Worm (Caenorhabditis elegans) whole organism, midembryonic: Measurements from ENCODE around the gene C09G5.14.

ENCODE experiments used
- T22C8.4 ChIP-seq: fragments of 200-800 bp; sonication (Bioruptor generic); IDR thresholded peaks from 2 replicates; pipeline ENCODE4 v1.3.6; 2022; ENCODE audit warnings: missing genetic modification characterization, missing compliant biosample characterization
- cog-1 ChIP-seq: sonication (generic microtip); optimal IDR thresholded peaks from 2 replicates; lab custom pipeline; 2016; ENCODE audit warnings: missing genetic modification characterization, missing compliant biosample characterization
- flt-1 ChIP-seq: fragments of 200-800 bp; sonication (Bioruptor generic); IDR thresholded peaks from 2 replicates; pipeline ENCODE4 v1.3.6; 2022; ENCODE audit warnings: missing genetic modification characterization, missing compliant biosample characterization
- klf-2 ChIP-seq: fragments of 200-800 bp; sonication (Bioruptor generic); conservative IDR thresholded peaks from 2 replicates; pipeline ENCODE4 v1.3.6; 2022; ENCODE audit warnings: missing genetic modification reagents, missing genetic modification characterization, missing compliant biosample characterization
- med-1 ChIP-seq: sonication (generic microtip); optimal IDR thresholded peaks from 2 replicates; lab custom pipeline; 2017; ENCODE audit warnings: missing genetic modification characterization, mild to moderate bottlenecking, missing compliant biosample characterization, antibody characterized with exemption, missing genetic modification reagents; ENCODE audit not compliant: insufficient read depth
- ref-1 ChIP-seq: fragments of 200-800 bp; sonication (Bioruptor generic); conservative IDR thresholded peaks from 2 replicates; pipeline ENCODE4 v1.3.6; 2022; ENCODE audit warnings: missing genetic modification reagents, missing genetic modification characterization, missing compliant biosample characterization
- tab-1 ChIP-seq: fragments of 200-800 bp; sonication (Bioruptor generic); IDR thresholded peaks from 2 replicates; pipeline ENCODE4 v1.3.6; 2022; ENCODE audit warnings: missing genetic modification characterization, missing compliant biosample characterization
- ztf-23 ChIP-seq: fragments of 200-800 bp; sonication (Bioruptor generic); IDR thresholded peaks from 2 replicates; pipeline ENCODE4 v1.3.6; 2022; ENCODE audit warnings: missing genetic modification reagents, missing genetic modification characterization, missing compliant biosample characterization
- ztf-29 ChIP-seq: fragments of 200-800 bp; sonication (Bioruptor generic); IDR thresholded peaks from 2 replicates; pipeline ENCODE4 v1.3.6; 2022; ENCODE audit warnings: missing genetic modification reagents, missing genetic modification characterization, missing compliant biosample characterization

Gene C09G5.14

DNA sequence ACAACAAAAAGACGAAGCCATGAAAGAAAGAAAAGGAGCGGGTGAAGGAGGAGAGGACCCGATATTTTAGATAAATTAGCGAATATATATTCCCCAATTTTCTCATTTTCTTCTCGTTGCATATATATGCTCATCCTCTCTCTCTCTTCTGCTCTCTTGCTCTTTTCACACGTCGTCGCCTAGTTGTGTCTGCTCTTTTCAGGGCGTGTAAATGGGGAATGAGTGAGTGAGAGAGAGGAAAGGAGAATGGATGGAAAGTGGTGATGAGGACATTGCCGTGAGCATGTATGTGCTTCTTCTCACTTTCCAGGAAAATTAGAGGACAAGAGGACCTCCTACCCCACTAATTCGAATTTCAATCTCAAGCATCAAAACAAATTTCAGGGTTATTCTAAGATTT lies 32.5 kb upstream of the C09G5.14 start:
- TF ChIP-seq tab-1 (no peak), ref-1 (GFP tag; lab: Robert Waterston, UW) (no peak), flt-1 (GFP tag; lab: Robert Waterston, UW) (no peak), med-1 (GFP tag; lab: Kevin White, UChicago) (no peak), klf-2 (GFP tag; lab: Robert Waterston, UW) (no peak), T22C8.4 (GFP tag; lab: Robert Waterston, UW) (no peak), ztf-23 (GFP tag; lab: Robert Waterston, UW) (no peak), cog-1 (no peak), ztf-29 (GFP tag; lab: Robert Waterston, UW) (no peak)

DNA sequence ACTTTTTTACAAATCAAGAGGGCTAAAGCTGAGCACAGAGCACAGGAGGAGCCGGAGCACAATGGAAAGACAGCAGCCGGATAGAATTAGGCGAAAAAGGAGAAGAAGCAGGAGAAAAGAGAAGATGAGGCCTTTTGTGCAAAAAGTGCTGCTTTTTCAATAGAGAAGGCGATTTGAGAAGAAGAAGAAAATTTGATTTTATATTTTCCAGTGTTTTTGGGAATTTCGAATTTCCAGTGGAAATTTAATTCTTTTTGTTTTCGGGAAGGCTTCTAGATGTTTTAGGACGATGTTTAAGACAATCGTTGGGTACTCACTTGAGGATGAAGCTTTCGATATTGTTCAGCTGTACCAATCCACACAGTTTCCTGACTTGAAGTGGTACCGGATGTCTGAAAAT lies 30.7 kb upstream of the C09G5.14 start:
- no peak for TF ChIP-seq klf-2 (GFP tag; lab: Robert Waterston, UW)
- no peak for TF ChIP-seq med-1 (GFP tag; lab: Kevin White, UChicago)

DNA sequence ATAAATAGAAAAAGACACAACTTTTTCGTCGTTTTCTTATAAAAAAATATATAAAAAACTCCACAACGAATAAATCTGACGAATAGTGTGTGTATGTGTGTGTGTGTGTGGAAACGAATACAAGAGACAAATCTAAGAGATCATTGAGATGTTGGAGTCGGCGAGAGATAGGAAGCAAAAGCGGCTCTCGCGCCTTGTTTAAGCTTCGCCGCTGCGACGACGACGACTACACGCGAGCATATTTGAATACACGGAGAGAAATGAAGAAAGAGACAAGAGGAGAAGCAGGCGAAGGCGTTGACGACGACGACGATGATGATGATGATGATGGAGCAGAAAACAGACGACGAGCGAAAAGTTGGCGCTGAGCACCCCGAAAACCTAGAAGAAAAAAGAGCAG lies 21.8 kb upstream of the C09G5.14 start:
- TF ChIP-seq cog-1 = no peak
- TF ChIP-seq T22C8.4 (GFP tag; lab: Robert Waterston, UW) = no peak
- no peak for TF ChIP-seq ref-1 (GFP tag; lab: Robert Waterston, UW)
- no peak for TF ChIP-seq ztf-23 (GFP tag; lab: Robert Waterston, UW)
- no peak for TF ChIP-seq klf-2 (GFP tag; lab: Robert Waterston, UW)
- TF ChIP-seq tab-1 = no peak

DNA sequence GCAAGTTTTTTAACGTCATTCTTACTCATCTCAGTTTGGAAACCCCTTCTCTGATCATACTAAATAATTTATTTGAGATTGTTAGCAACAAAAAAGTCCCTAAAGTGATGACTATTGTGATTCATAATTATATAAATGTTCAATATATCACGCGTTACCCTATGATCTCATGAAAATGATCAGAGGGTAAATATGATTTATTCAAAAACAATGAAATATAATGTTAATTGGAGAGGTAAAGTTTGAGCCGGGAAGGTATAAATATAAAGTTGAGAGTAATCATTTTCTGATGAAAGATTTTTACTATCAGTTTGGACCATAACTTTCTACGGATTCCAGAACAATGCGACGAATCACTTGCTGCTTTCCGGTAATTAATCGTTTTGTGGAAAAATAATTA lies 14.1 kb upstream of the C09G5.14 start, which contains the start of gene C52A11.3:
Gene C52A11.3 (plus strand): TSS at position 301 of the 400 bp plus-strand sequence.
- TF ChIP-seq ztf-23 (GFP tag; lab: Robert Waterston, UW) (no peak), T22C8.4 (GFP tag; lab: Robert Waterston, UW) (no peak), ztf-29 (GFP tag; lab: Robert Waterston, UW) (no peak), ref-1 (GFP tag; lab: Robert Waterston, UW) (no peak), med-1 (GFP tag; lab: Kevin White, UChicago) (no peak), tab-1 (no peak), klf-2 (GFP tag; lab: Robert Waterston, UW) (no peak), cog-1 (no peak), flt-1 (GFP tag; lab: Robert Waterston, UW) (no peak)

DNA sequence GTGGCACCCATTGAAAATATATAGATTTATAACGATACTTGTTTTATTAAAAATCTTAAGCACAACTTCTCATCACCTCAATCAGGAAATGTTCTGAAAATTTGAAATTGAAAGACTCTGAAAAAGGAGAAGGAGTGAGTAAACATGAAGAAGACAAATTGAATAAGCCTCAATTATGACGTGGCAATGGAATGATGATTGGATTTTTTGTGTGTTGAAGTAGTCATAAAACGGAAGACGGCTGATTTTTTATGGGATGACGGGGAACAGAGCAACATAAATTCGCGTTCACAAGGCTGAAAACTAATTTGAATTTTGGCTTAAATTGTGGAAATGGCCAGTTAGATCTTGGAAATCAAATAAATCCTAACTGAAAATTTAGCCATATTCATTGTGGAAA lies 8.6 kb upstream of the C09G5.14 start, which contains the start of gene glb-12:
Gene glb-12 (minus strand): TSS at position 101 of the 400 bp plus-strand sequence.
- TF ChIP-seq ztf-23 (GFP tag; lab: Robert Waterston, UW) = no peak
- TF ChIP-seq ref-1 (GFP tag; lab: Robert Waterston, UW) = no peak
- TF ChIP-seq klf-2 (GFP tag; lab: Robert Waterston, UW) = no peak
- no peak for TF ChIP-seq flt-1 (GFP tag; lab: Robert Waterston, UW)
- no peak for TF ChIP-seq med-1 (GFP tag; lab: Kevin White, UChicago)
- no peak for TF ChIP-seq tab-1
- no peak for TF ChIP-seq ztf-29 (GFP tag; lab: Robert Waterston, UW)
- no peak for TF ChIP-seq T22C8.4 (GFP tag; lab: Robert Waterston, UW)

DNA sequence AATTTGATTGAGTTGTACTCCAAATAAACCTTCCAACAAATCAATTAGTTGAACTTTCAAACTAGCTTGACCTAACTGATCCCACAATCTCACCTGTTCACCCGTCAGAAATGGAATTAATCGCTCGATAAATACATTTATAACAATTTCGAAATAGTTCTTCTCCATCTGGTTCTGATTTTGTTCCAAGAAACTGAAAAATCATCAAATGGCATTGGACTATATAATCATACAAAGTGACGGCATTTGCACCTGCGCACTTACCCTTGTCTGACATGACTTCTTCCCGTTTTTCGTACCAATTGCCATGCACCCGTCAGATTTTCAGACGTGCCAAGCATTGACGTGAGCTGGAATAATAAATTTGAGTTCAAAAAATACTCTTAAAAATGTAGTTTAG lies 7.7 kb upstream of the C09G5.14 start:
- no peak for TF ChIP-seq ztf-29 (GFP tag; lab: Robert Waterston, UW)
- TF ChIP-seq tab-1 = no peak
- TF ChIP-seq cog-1 = no peak
- no peak for TF ChIP-seq ztf-23 (GFP tag; lab: Robert Waterston, UW)
- no peak for TF ChIP-seq ref-1 (GFP tag; lab: Robert Waterston, UW)
- no peak for TF ChIP-seq med-1 (GFP tag; lab: Kevin White, UChicago)

DNA sequence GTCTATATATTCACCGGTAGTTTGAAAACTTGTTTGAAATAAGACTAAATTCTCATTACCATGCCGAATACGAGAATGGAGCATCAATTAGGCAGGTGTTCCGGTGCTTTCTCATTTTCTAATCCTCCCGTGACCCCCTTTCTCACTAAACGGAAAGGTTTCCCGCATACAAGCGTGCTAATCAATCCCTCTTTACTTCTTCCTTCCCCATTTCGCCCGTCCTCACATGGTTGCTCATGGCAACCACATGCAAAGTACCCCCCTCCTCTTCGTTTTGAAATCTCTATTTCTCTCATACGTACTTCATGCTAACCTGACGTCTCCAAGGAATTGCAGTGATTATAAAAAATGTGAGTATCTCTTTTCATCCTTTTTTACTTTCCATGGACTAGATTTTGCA lies 3.0 kb downstream of the C09G5.14 start, which contains the start of gene mks-5:
Gene mks-5 (plus strand): TSS at position 301 of the 400 bp plus-strand sequence.
- TF ChIP-seq med-1 (GFP tag; lab: Kevin White, UChicago) = no peak
- no peak for TF ChIP-seq klf-2 (GFP tag; lab: Robert Waterston, UW)
- TF ChIP-seq T22C8.4 (GFP tag; lab: Robert Waterston, UW) = no peak
- no peak for TF ChIP-seq cog-1
- no peak for TF ChIP-seq ref-1 (GFP tag; lab: Robert Waterston, UW)
- no peak for TF ChIP-seq tab-1
- no peak for TF ChIP-seq ztf-23 (GFP tag; lab: Robert Waterston, UW)
- no peak for TF ChIP-seq ztf-29 (GFP tag; lab: Robert Waterston, UW)
- no peak for TF ChIP-seq flt-1 (GFP tag; lab: Robert Waterston, UW)

DNA sequence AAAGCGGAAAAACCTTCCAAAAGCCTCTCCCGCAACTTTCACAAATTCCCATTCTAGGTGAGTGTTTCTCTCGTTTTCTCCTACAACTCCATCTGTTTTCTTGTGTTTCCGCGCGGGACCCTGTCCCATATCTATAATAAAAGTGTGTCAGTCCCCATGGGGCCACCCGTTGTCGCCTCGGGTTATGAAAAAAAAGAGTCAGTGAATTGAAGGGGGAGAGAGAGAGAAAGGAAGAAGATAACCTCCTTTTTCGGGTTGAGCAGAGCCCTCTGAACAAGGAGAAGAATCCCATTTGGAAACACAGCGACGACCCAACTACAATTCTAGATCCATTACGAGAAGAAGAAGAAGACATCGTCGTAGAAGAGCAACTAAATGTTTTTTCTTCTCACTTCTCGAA lies 5.8 kb downstream of the C09G5.14 start, which contains the start of gene C09G5.13:
Gene C09G5.13 (plus strand): TSS at position 301 of the 400 bp plus-strand sequence.
- no peak for TF ChIP-seq cog-1
- no peak for TF ChIP-seq ztf-23 (GFP tag; lab: Robert Waterston, UW)
- no peak for TF ChIP-seq ztf-29 (GFP tag; lab: Robert Waterston, UW)
- no peak for TF ChIP-seq ref-1 (GFP tag; lab: Robert Waterston, UW)
- TF ChIP-seq med-1 (GFP tag; lab: Kevin White, UChicago) = no peak
- TF ChIP-seq T22C8.4 (GFP tag; lab: Robert Waterston, UW) = no peak
- TF ChIP-seq flt-1 (GFP tag; lab: Robert Waterston, UW) = no peak
- TF ChIP-seq klf-2 (GFP tag; lab: Robert Waterston, UW) = no peak
- TF ChIP-seq tab-1 = no peak

DNA sequence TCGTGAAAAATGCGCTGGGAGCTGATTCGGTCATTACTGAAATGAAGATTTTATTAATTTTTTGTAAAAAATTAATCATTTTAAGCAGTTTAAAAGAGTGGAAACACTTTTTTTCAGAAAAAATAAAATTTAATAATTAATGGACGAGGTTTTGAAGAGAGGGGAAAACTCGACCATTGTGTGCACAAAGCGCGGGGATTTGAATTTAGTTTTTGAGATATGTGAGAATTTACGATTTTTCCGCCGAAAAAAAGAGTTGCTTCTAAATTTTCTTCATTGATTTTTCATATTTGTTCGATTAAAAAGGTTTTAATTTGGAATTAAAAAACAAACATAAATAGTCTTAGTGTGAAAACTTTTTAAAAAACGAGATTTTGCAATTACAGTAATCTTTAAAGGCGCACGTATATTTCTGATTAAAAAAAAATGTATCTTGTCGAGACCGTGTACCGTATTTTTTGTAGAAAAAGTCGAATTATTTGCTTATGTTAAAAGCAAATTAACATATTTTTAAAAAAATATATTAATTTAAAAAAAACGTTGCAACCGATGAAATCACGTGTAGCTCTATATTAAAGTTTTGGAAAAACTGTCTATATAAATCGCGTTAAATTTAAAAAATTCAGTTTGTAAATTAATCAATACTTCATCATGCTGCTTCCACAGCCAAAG lies 8.6 kb downstream of the C09G5.14 start, which contains the start of the genes dph-2 and C09G5.7:
Gene dph-2 (minus strand): TSS at position 36 of the 672 bp plus-strand sequence.
Gene C09G5.7 (plus strand): TSS at position 622 of the 672 bp plus-strand sequence.
- TF ChIP-seq ztf-23 (GFP tag; lab: Robert Waterston, UW) = no peak

DNA sequence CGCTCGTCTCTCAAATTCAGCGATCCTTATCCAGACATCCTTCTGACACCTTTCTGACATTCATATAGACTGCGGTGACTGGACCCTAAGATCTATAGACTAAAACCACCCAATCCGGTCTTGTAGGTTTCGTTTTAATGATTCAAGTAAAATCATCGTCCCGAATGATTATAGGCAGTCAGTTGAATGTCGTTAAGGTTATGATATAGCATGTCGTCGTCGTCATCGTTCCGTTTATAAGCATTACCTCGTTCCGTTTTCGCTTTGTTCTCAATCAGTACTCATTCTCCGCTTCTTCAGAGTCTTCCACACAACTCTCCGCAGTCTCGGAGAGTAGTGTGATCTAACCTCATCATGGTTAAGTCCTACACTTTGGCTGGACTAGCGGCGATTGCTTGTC lies 14.3 kb downstream of the C09G5.14 start, which contains the start of gene bli-1:
Gene bli-1 (plus strand): TSS at position 301 of the 400 bp plus-strand sequence.
- TF ChIP-seq tab-1 = no peak
- no peak for TF ChIP-seq med-1 (GFP tag; lab: Kevin White, UChicago)
